Fruit fly (Drosophila melanogaster) whole organism, embryonic: ENCODE data around the gene CG2964.

ENCODE experiments used
- Atf3 ChIP-seq: fragments of 200-800 bp; sonication (Bioruptor generic); optimal IDR thresholded peaks from 3 replicates; lab custom pipeline; 2016; ENCODE audit warnings: missing biosample characterization, missing genetic modification characterization
- Bgb ChIP-seq: fragments of 200-800 bp; sonication (Bioruptor generic); IDR thresholded peaks from 2 replicates; pipeline ENCODE4 v1.3.6; 2022; ENCODE audit warnings: missing biosample characterization, missing genetic modification characterization; ENCODE audit not compliant: partially characterized antibody
- CG10462 ChIP-seq: fragments of 200-800 bp; sonication (Bioruptor generic); optimal IDR thresholded peaks from 2 replicates; lab custom pipeline; 2016; ENCODE audit warnings: missing biosample characterization, missing genetic modification characterization
- CG10959 ChIP-seq: fragments of 200-800 bp; sonication (Bioruptor generic); IDR thresholded peaks from 2 replicates; pipeline ENCODE4 v1.3.6; 2022; ENCODE audit warnings: missing biosample characterization, missing genetic modification characterization
- CG12219 ChIP-seq: fragments of 200-800 bp; sonication (Bioruptor generic); optimal IDR thresholded peaks from 3 replicates; lab custom pipeline; 2018; ENCODE audit warnings: missing biosample characterization, mild to moderate bottlenecking, missing genetic modification characterization
- CG12659 ChIP-seq: fragments of 200-800 bp; sonication (Bioruptor generic); optimal IDR thresholded peaks from 3 replicates; lab custom pipeline; 2017; ENCODE audit warnings: mild to moderate bottlenecking, missing biosample characterization, missing genetic modification reagents, missing genetic modification characterization
- CG13123 ChIP-seq: fragments of 200-800 bp; sonication (Bioruptor generic); optimal IDR thresholded peaks from 2 replicates; lab custom pipeline; 2016; ENCODE audit warnings: missing biosample characterization, missing genetic modification characterization
- CG13894 ChIP-seq: fragments of 200-800 bp; sonication (Bioruptor generic); optimal IDR thresholded peaks from 3 replicates; lab custom pipeline; 2018; ENCODE audit warnings: missing biosample characterization, mild to moderate bottlenecking, missing genetic modification characterization, moderate library complexity
- CG14860 ChIP-seq: fragments of 200-800 bp; sonication (Bioruptor generic); IDR thresholded peaks from 3 replicates; pipeline ENCODE4 v1.3.6; 2022; ENCODE audit warnings: missing biosample characterization, missing genetic modification characterization; ENCODE audit not compliant: partially characterized antibody
- CG1603 ChIP-seq: fragments of 200-800 bp; sonication (Bioruptor generic); optimal IDR thresholded peaks from 2 replicates; lab custom pipeline; 2019; ENCODE audit warnings: missing biosample characterization, mild to moderate bottlenecking, missing genetic modification characterization, moderate library complexity
- CG16815 ChIP-seq: fragments of 200-800 bp; sonication (Bioruptor generic); optimal IDR thresholded peaks from 3 replicates; lab custom pipeline; 2017; ENCODE audit warnings: missing biosample characterization, mild to moderate bottlenecking, missing genetic modification characterization
- CG1792 ChIP-seq: fragments of 200-800 bp; sonication (Bioruptor generic); optimal IDR thresholded peaks from 2 replicates; lab custom pipeline; 2016; ENCODE audit warnings: missing biosample characterization, missing genetic modification characterization
- CG18619 ChIP-seq: fragments of 200-800 bp; sonication (Bioruptor generic); optimal IDR thresholded peaks from 3 replicates; lab custom pipeline; 2017; ENCODE audit warnings: missing biosample characterization, mild to moderate bottlenecking, missing genetic modification characterization
- CG30431 ChIP-seq: fragments of 200-800 bp; sonication (Bioruptor generic); optimal IDR thresholded peaks from 2 replicates; lab custom pipeline; 2017; ENCODE audit warnings: missing biosample characterization, missing genetic modification characterization
- CG3163 ChIP-seq: fragments of 200-800 bp; sonication (Bioruptor generic); optimal IDR thresholded peaks from 3 replicates; lab custom pipeline; 2016; ENCODE audit warnings: missing biosample characterization, missing genetic modification characterization
- CG32767 ChIP-seq: fragments of 200-800 bp; sonication (Bioruptor generic); IDR thresholded peaks from 2 replicates; pipeline ENCODE4 v1.3.6; 2022; ENCODE audit warnings: missing biosample characterization, missing genetic modification characterization
- CG33213 ChIP-seq: fragments of 200-800 bp; sonication (Bioruptor generic); optimal IDR thresholded peaks from 3 replicates; lab custom pipeline; 2016; ENCODE audit warnings: missing biosample characterization, missing genetic modification characterization
- CG5953 ChIP-seq: fragments of 200-800 bp; sonication (Bioruptor generic); IDR thresholded peaks from 2 replicates; pipeline ENCODE4 v1.3.6; 2022; ENCODE audit warnings: missing biosample characterization, missing genetic modification characterization
- CG6272 ChIP-seq: fragments of 200-800 bp; sonication (Bioruptor generic); IDR thresholded peaks from 2 replicates; pipeline ENCODE4 v1.3.6; 2022; ENCODE audit warnings: missing biosample characterization, missing genetic modification characterization
- CG6689 ChIP-seq: fragments of 200-800 bp; sonication (Bioruptor generic); IDR thresholded peaks from 2 replicates; pipeline ENCODE4 v1.3.6; 2022; ENCODE audit warnings: missing biosample characterization, missing genetic modification characterization
- CG7745 ChIP-seq: fragments of 200-800 bp; sonication (Bioruptor generic); optimal IDR thresholded peaks from 2 replicates; lab custom pipeline; 2018; ENCODE audit warnings: missing biosample characterization, mild to moderate bottlenecking, missing genetic modification characterization, moderate library complexity
- CG7786 ChIP-seq: fragments of 200-800 bp; sonication (Bioruptor generic); optimal IDR thresholded peaks from 2 replicates; lab custom pipeline; 2016; ENCODE audit warnings: missing biosample characterization, missing genetic modification characterization
- CG8944 ChIP-seq: fragments of 200-800 bp; sonication (Bioruptor generic); optimal IDR thresholded peaks from 3 replicates; lab custom pipeline; 2016; ENCODE audit warnings: missing biosample characterization, missing genetic modification characterization
- CG9876 ChIP-seq: fragments of 200-800 bp; sonication (Bioruptor generic); optimal IDR thresholded peaks from 2 replicates; lab custom pipeline; 2016; ENCODE audit warnings: missing biosample characterization, missing genetic modification characterization
- CG9932 ChIP-seq: fragments of 200-800 bp; sonication (Bioruptor generic); IDR thresholded peaks from 2 replicates; pipeline ENCODE4 v1.3.6; 2022; ENCODE audit warnings: missing biosample characterization, missing genetic modification characterization
- CHES-1-like ChIP-seq: fragments of 200-800 bp; sonication (Bioruptor generic); optimal IDR thresholded peaks from 2 replicates; lab custom pipeline; 2016; ENCODE audit warnings: missing biosample characterization, missing genetic modification characterization
- Gug ChIP-seq: fragments of 200-800 bp; sonication (Bioruptor generic); IDR thresholded peaks from 4 replicates; pipeline ENCODE4 v1.3.6; 2022; ENCODE audit warnings: missing biosample characterization, missing genetic modification characterization
- Hand ChIP-seq: fragments of 200-800 bp; sonication (Bioruptor generic); optimal IDR thresholded peaks from 2 replicates; lab custom pipeline; 2017; ENCODE audit warnings: mild to moderate bottlenecking, missing biosample characterization, missing genetic modification reagents, missing genetic modification characterization
- Hr78 ChIP-seq, 2 experiments: fragments of 200-800 bp in 1 of 2; fragments of >200 bp in 1 of 2; sonication (Bioruptor generic) in 1 of 2; optimal IDR thresholded peaks; 2 replicates each; lab custom pipeline; 2017 to 2019; ENCODE audit warnings: missing biosample characterization in 2 of 2, missing genetic modification characterization in 2 of 2, mild to moderate bottlenecking in 1 of 2, moderate library complexity in 1 of 2
- MBD-R2 ChIP-seq: fragments of 200-800 bp; sonication (Bioruptor generic); IDR thresholded peaks from 2 replicates; pipeline ENCODE4 v1.3.6; 2022; ENCODE audit warnings: missing biosample characterization, missing genetic modification characterization
- Opbp ChIP-seq: fragments of 200-800 bp; sonication (Bioruptor generic); IDR thresholded peaks from 3 replicates; pipeline ENCODE4 v1.3.6; 2022; ENCODE audit warnings: missing biosample characterization, missing genetic modification characterization; ENCODE audit not compliant: partially characterized antibody
- Stat92E ChIP-seq, 3 experiments: fragments of >200 bp in 2 of 3; fragments of 200-800 bp in 1 of 3; sonication (Bioruptor generic) in 1 of 3; optimal IDR thresholded peaks; 2 replicates each; lab custom pipeline; 2017 to 2019; ENCODE audit warnings: missing biosample characterization in 3 of 3, missing genetic modification characterization in 3 of 3, mild to moderate bottlenecking in 1 of 3, moderate library complexity in 1 of 3
- bcd ChIP-seq: fragments of 200-800 bp; sonication (Bioruptor generic); optimal IDR thresholded peaks from 2 replicates; lab custom pipeline; 2017; ENCODE audit warnings: missing biosample characterization, mild to moderate bottlenecking, missing genetic modification characterization
- br ChIP-seq: fragments of >200 bp; optimal IDR thresholded peaks from 2 replicates; lab custom pipeline; 2017
- btn ChIP-seq: fragments of 200-800 bp; sonication (Bioruptor generic); optimal IDR thresholded peaks from 2 replicates; lab custom pipeline; 2016; ENCODE audit warnings: missing biosample characterization, missing genetic modification characterization
- crp ChIP-seq, 2 experiments: fragments of 200-800 bp; sonication (Bioruptor generic); optimal IDR thresholded peaks; 2 replicates in 1 of 2; 3 replicates in 1 of 2; lab custom pipeline; 2017; ENCODE audit warnings: missing biosample characterization in 2 of 2, missing genetic modification characterization in 2 of 2, mild to moderate bottlenecking in 1 of 2, moderate library complexity in 1 of 2
- dmrt99B ChIP-seq: fragments of 200-800 bp; sonication (Bioruptor generic); optimal IDR thresholded peaks from 2 replicates; lab custom pipeline; 2018; ENCODE audit warnings: missing biosample characterization, mild to moderate bottlenecking, missing genetic modification characterization, moderate library complexity
- gcm ChIP-seq: fragments of 200-800 bp; sonication (Bioruptor generic); optimal IDR thresholded peaks from 2 replicates; lab custom pipeline; 2019; ENCODE audit warnings: missing biosample characterization, mild to moderate bottlenecking, missing genetic modification characterization, moderate library complexity
- h ChIP-seq: fragments of >200 bp; optimal IDR thresholded peaks from 2 replicates; lab custom pipeline; 2017
- inv ChIP-seq: fragments of 200-800 bp; sonication (Bioruptor generic); IDR thresholded peaks from 2 replicates; pipeline ENCODE4 v1.3.6; 2022; ENCODE audit warnings: missing biosample characterization, missing genetic modification characterization; ENCODE audit not compliant: partially characterized antibody
- jumu ChIP-seq: fragments of 200-800 bp; sonication (Bioruptor generic); optimal IDR thresholded peaks from 3 replicates; lab custom pipeline; 2016; ENCODE audit warnings: missing biosample characterization, missing genetic modification characterization
- lbe ChIP-seq: fragments of 200-800 bp; sonication (Bioruptor generic); optimal IDR thresholded peaks from 2 replicates; lab custom pipeline; 2016; ENCODE audit warnings: missing biosample characterization, mild to moderate bottlenecking, missing genetic modification characterization
- luna ChIP-seq: fragments of 200-800 bp; sonication (Bioruptor generic); optimal IDR thresholded peaks from 2 replicates; lab custom pipeline; 2016; ENCODE audit warnings: missing biosample characterization, missing genetic modification characterization
- org-1 ChIP-seq: fragments of 200-800 bp; sonication (Bioruptor generic); optimal IDR thresholded peaks from 2 replicates; lab custom pipeline; 2017; ENCODE audit warnings: missing biosample characterization, missing genetic modification characterization
- ro ChIP-seq: fragments of 200-800 bp; sonication (Bioruptor generic); IDR thresholded peaks from 2 replicates; pipeline ENCODE4 v1.3.6; 2022; ENCODE audit warnings: missing biosample characterization, missing genetic modification characterization
- tap ChIP-seq: fragments of 200-800 bp; optimal IDR thresholded peaks from 3 replicates; lab custom pipeline; 2019; ENCODE audit warnings: missing biosample characterization, mild to moderate bottlenecking, missing genetic modification characterization, moderate library complexity
- tx ChIP-seq: fragments of 200-800 bp; sonication (Bioruptor generic); optimal IDR thresholded peaks from 2 replicates; lab custom pipeline; 2016; ENCODE audit warnings: missing biosample characterization, missing genetic modification characterization
- unc-4 ChIP-seq: fragments of 200-800 bp; sonication (Bioruptor generic); IDR thresholded peaks from 2 replicates; pipeline ENCODE4 v1.3.6; 2022; ENCODE audit warnings: missing biosample characterization, missing genetic modification characterization; ENCODE audit not compliant: partially characterized antibody
- wor ChIP-seq: fragments of 200-800 bp; sonication (Bioruptor generic); IDR thresholded peaks from 2 replicates; pipeline ENCODE4 v1.3.6; 2022; ENCODE audit warnings: missing biosample characterization, missing genetic modification characterization
- zf30C ChIP-seq: fragments of 200-800 bp; sonication (Bioruptor generic); optimal IDR thresholded peaks from 3 replicates; lab custom pipeline; 2018; ENCODE audit warnings: missing biosample characterization, mild to moderate bottlenecking, missing genetic modification characterization

The CG2964 gene

DNA sequence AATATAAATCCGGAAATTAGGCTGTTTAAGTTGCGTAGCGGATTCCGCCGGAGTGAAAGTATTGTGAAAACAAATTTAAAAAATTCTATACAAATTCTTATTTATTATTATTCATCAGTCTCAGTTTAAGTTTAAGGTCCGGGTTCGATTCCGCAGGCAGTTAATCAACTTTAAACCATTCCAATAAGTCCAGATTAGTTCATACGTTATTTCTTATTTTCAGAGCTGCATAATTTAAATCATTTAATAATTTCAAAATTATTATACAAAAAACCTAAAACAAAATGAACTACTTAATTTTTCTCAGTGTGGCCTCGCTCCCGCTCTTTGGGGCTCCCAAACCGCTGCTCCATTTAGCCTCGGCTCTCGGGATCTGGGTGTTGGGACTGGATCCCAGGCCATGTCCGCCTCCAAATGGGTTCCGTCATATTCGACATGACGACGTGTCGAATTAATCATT is 18.1 kb downstream of the CG2964 start (continued):
- peak; percentile 23 for TF ChIP-seq CG1603 (tag; lab: Kevin White, UChicago)
- TF ChIP-seq CG3163 (GFP tag; lab: Kevin White, UChicago), result no peak
- peak; percentile 89 for TF ChIP-seq gcm (GFP tag; lab: Kevin White, UChicago)
- TF ChIP-seq tap (tag; lab: Kevin White, UChicago), result peak; percentile 74
- no peak; the same call in 1 of the 2 replicates for TF ChIP-seq MBD-R2 (GFP tag; lab: Robert Waterston, UW)
- no peak for TF ChIP-seq btn (GFP tag; lab: Kevin White, UChicago)
- peak in 1 of 2 experiments; percentile 80 for TF ChIP-seq Hr78 (GFP tag; optimal IDR thresholded peaks at IDR 0.05; lab: Kevin White, UChicago)
- TF ChIP-seq luna, result no peak
- TF ChIP-seq CG18619, result peak; percentile 89
- peak; percentile 55; the same call in 1 of the 2 replicates for TF ChIP-seq CG10959 (GFP tag; lab: Robert Waterston, UW)
- no peak for TF ChIP-seq CG14860
- no peak for TF ChIP-seq CG9876 (GFP tag; lab: Kevin White, UChicago)
- TF ChIP-seq CG9932 (GFP tag; lab: Robert Waterston, UW), result peak; percentile 77
- TF ChIP-seq CG6272, result peak; percentile 73
- peak; percentile 24; the same call in 1 of the 2 replicates for TF ChIP-seq ro
- TF ChIP-seq CG8944 (GFP tag; lab: Kevin White, UChicago), result no peak
- peak; percentile 76; the same call in 1 of the 2 replicates for TF ChIP-seq CG32767 (GFP tag; lab: Robert Waterston, UW)
- TF ChIP-seq Hand (GFP tag; lab: Kevin White, UChicago), result peak; percentile 73
- no peak for TF ChIP-seq Atf3 (GFP tag; lab: Kevin White, UChicago)
- TF ChIP-seq lbe, result peak; percentile 76
- TF ChIP-seq CG30431, result peak; percentile 77
- no peak for TF ChIP-seq br (lab: Kevin White, UChicago)
- peak; percentile 17 for TF ChIP-seq tx (GFP tag; lab: Kevin White, UChicago)
- TF ChIP-seq wor (GFP tag; lab: Robert Waterston, UW), result peak; percentile 79
- no peak for TF ChIP-seq unc-4 (GFP tag; lab: Robert Waterston, UW)
- peak; percentile 65 for TF ChIP-seq CG10462
- TF ChIP-seq CG16815, result peak; percentile 85
- peak in 1 of 3 experiments; percentile 68 for TF ChIP-seq Stat92E (GFP tag; optimal IDR thresholded peaks at IDR 0.05; lab: Kevin White, UChicago)
- TF ChIP-seq org-1 (GFP tag; lab: Kevin White, UChicago), result peak; percentile 80
- TF ChIP-seq CG12219 (GFP tag; lab: Kevin White, UChicago), result peak; percentile 72
- TF ChIP-seq jumu, result peak; percentile 5
- TF ChIP-seq crp (GFP tag; optimal IDR thresholded peaks at IDR 0.05; lab: Kevin White, UChicago), result peak in 1 of 2 experiments; percentile 48
- peak; percentile 90 for TF ChIP-seq bcd
- peak; percentile 45 for TF ChIP-seq CG13123 (GFP tag; lab: Kevin White, UChicago)
- peak; percentile 8 for TF ChIP-seq CG13894
- TF ChIP-seq Bgb (GFP tag; lab: Robert Waterston, UW), result no peak
- no peak for TF ChIP-seq inv
- TF ChIP-seq CG7786 (GFP tag; lab: Kevin White, UChicago), result peak; percentile 31
- peak; percentile 80 for TF ChIP-seq zf30C
- TF ChIP-seq dmrt99B (tag; lab: Kevin White, UChicago), result peak; percentile 93
- TF ChIP-seq CG7745 (tag; lab: Kevin White, UChicago), result no peak
- peak; percentile 89 for TF ChIP-seq CG6689 (GFP tag; lab: Robert Waterston, UW)
- TF ChIP-seq CG1792 (GFP tag; lab: Kevin White, UChicago), result no peak
- no peak for TF ChIP-seq h (lab: Kevin White, UChicago)
- no peak for TF ChIP-seq CG5953
- no peak for TF ChIP-seq Opbp
- TF ChIP-seq CHES-1-like, result peak; percentile 50
- peak; percentile 46; the same call in 2 of the 4 replicates for TF ChIP-seq Gug (GFP tag; lab: Robert Waterston, UW)
- TF ChIP-seq CG33213, result peak; percentile 47
- peak; percentile 94 for TF ChIP-seq CG12659
